Worm (Caenorhabditis elegans) whole organism, young adult: Measurements from ENCODE around the gene R07E5.15.
A peak's percentile ranks its signal among the peaks of the same experiment; 100 is the strongest.

Source experiments
- B0261.1 ChIP-seq: sonication (generic microtip); optimal IDR thresholded peaks from 2 replicates; lab custom pipeline; 2016; ENCODE audit warnings: mild to moderate bottlenecking, missing genetic modification characterization, moderate library complexity, missing compliant biosample characterization
- B0336.3 ChIP-seq: fragments of 200-800 bp; sonication (Bioruptor generic); IDR thresholded peaks from 2 replicates; pipeline ENCODE4 v1.3.6; 2022; ENCODE audit warnings: missing genetic modification characterization, missing compliant biosample characterization
- D2030.7 ChIP-seq: fragments of 200-800 bp; sonication (Bioruptor generic); IDR thresholded peaks from 2 replicates; pipeline ENCODE4 v1.3.6; 2022; ENCODE audit warnings: missing genetic modification reagents, missing genetic modification characterization, missing compliant biosample characterization
- F10E7.11 ChIP-seq: sonication (generic microtip); optimal IDR thresholded peaks from 2 replicates; lab custom pipeline; 2017; ENCODE audit warnings: mild to moderate bottlenecking, missing genetic modification characterization, moderate library complexity, missing compliant biosample characterization
- F33H1.4 ChIP-seq: fragments of 200-800 bp; sonication (Bioruptor generic); IDR thresholded peaks from 2 replicates; pipeline ENCODE4 v1.3.6; 2022; ENCODE audit warnings: missing genetic modification reagents, missing genetic modification characterization, missing compliant biosample characterization
- F52B5.7 ChIP-seq: sonication (generic microtip); optimal IDR thresholded peaks from 2 replicates; lab custom pipeline; 2016; ENCODE audit warnings: mild to moderate bottlenecking, missing genetic modification characterization, missing compliant biosample characterization
- F57C9.4 ChIP-seq: sonication (generic microtip); optimal IDR thresholded peaks from 2 replicates; lab custom pipeline; 2017; ENCODE audit warnings: mild to moderate bottlenecking, missing genetic modification characterization, missing compliant biosample characterization
- K12H6.12 ChIP-seq: fragments of 200-800 bp; sonication (Bioruptor generic); optimal IDR thresholded peaks from 2 replicates; lab custom pipeline; 2018; ENCODE audit warnings: mild to moderate bottlenecking, missing genetic modification characterization, missing compliant biosample characterization
- T26A5.8 ChIP-seq: sonication (generic microtip); optimal IDR thresholded peaks from 2 replicates; lab custom pipeline; 2016; ENCODE audit warnings: missing genetic modification characterization, missing compliant biosample characterization
- Y53G8AR.9 ChIP-seq: fragments of 200-800 bp; sonication (Bioruptor generic); conservative IDR thresholded peaks from 2 replicates; pipeline ENCODE4 v1.3.6; 2022; ENCODE audit warnings: missing genetic modification reagents, missing genetic modification characterization, missing compliant biosample characterization
- ama-1 ChIP-seq, 3 experiments: fragments of 150-350 bp in 1 of 3; sonication (generic microtip) in 2 of 3; optimal IDR thresholded peaks; 2 replicates each; lab custom pipeline; 2014 to 2018; ENCODE audit warnings: missing biosample characterization in 2 of 3, missing genetic modification characterization in 2 of 3, missing genetic modification reagents in 2 of 3
- athp-1 ChIP-seq: sonication (generic microtip); optimal IDR thresholded peaks from 2 replicates; lab custom pipeline; 2017; ENCODE audit warnings: mild to moderate bottlenecking, missing genetic modification characterization, missing compliant biosample characterization
- attf-5 ChIP-seq: fragments of 200-800 bp; sonication (Bioruptor generic); optimal IDR thresholded peaks from 2 replicates; lab custom pipeline; 2018; ENCODE audit warnings: mild to moderate bottlenecking, missing genetic modification characterization, missing compliant biosample characterization
- attf-6 ChIP-seq: fragments of 200-800 bp; sonication (Bioruptor generic); IDR thresholded peaks from 2 replicates; pipeline ENCODE4 v1.3.6; 2022; ENCODE audit warnings: missing genetic modification reagents, missing genetic modification characterization, missing compliant biosample characterization
- ccch-3 ChIP-seq: fragments of 200-800 bp; sonication (Bioruptor generic); optimal IDR thresholded peaks from 2 replicates; lab custom pipeline; 2018; ENCODE audit warnings: mild to moderate bottlenecking, missing genetic modification characterization, missing compliant biosample characterization
- cebp-1 ChIP-seq, 2 experiments: fragments of 200-800 bp in 1 of 2; sonication (Bioruptor generic) in 1 of 2; sonication (generic microtip) in 1 of 2; IDR thresholded peaks in 1 of 2; optimal IDR thresholded peaks in 1 of 2; 2 replicates each; pipeline versions ENCODE4 v1.3.6 to Lab custom; 2017 to 2022; ENCODE audit warnings: missing compliant biosample characterization in 2 of 2, missing genetic modification characterization in 2 of 2, mild to moderate bottlenecking in 1 of 2, missing genetic modification reagents in 1 of 2, moderate library complexity in 1 of 2
- ceh-79 ChIP-seq: sonication (generic microtip); optimal IDR thresholded peaks from 2 replicates; lab custom pipeline; 2017; ENCODE audit warnings: mild to moderate bottlenecking, missing genetic modification characterization, missing compliant biosample characterization
- die-1 ChIP-seq: sonication (generic microtip); optimal IDR thresholded peaks from 2 replicates; lab custom pipeline; 2016; ENCODE audit warnings: missing genotype, mild to moderate bottlenecking, missing genetic modification characterization, missing compliant biosample characterization
- dox-1 ChIP-seq: fragments of 200-800 bp; sonication (Bioruptor generic); IDR thresholded peaks from 2 replicates; pipeline ENCODE4 v1.3.6; 2022; ENCODE audit warnings: missing genetic modification reagents, missing genetic modification characterization, missing compliant biosample characterization
- dpff-1 ChIP-seq: sonication (generic microtip); optimal IDR thresholded peaks from 2 replicates; lab custom pipeline; 2017; ENCODE audit warnings: mild to moderate bottlenecking, missing genetic modification characterization, missing compliant biosample characterization
- egl-44 ChIP-seq: fragments of 200-800 bp; sonication (Bioruptor generic); IDR thresholded peaks from 2 replicates; pipeline ENCODE4 v1.3.6; 2022; ENCODE audit warnings: missing genetic modification reagents, missing genetic modification characterization, missing compliant biosample characterization
- fkh-3 ChIP-seq: sonication (generic microtip); optimal IDR thresholded peaks from 2 replicates; lab custom pipeline; 2016; ENCODE audit warnings: mild to moderate bottlenecking, missing genetic modification characterization, missing compliant biosample characterization
- him-1 ChIP-seq: sonication (generic microtip); optimal IDR thresholded peaks from 2 replicates; lab custom pipeline; 2016; ENCODE audit warnings: missing genotype, missing genetic modification reagents, missing genetic modification characterization, missing compliant biosample characterization
- hmg-1.2 ChIP-seq: fragments of 200-800 bp; sonication (Bioruptor generic); IDR thresholded peaks from 2 replicates; pipeline ENCODE4 v1.3.6; 2022; ENCODE audit warnings: missing genetic modification reagents, missing genetic modification characterization, missing compliant biosample characterization
- hrde-1 ChIP-seq: sonication (generic microtip); optimal IDR thresholded peaks from 2 replicates; lab custom pipeline; 2016; ENCODE audit warnings: missing genetic modification characterization, mild to moderate bottlenecking, missing compliant biosample characterization, moderate library complexity, missing genotype, missing genetic modification reagents, borderline replicate concordance
- lin-26 ChIP-seq: fragments of 200-800 bp; sonication (Bioruptor generic); IDR thresholded peaks from 2 replicates; pipeline ENCODE4 v1.3.6; 2022; ENCODE audit warnings: missing genetic modification reagents, missing genetic modification characterization, missing compliant biosample characterization
- lsl-1 ChIP-seq: fragments of 200-800 bp; sonication (Bioruptor generic); optimal IDR thresholded peaks from 2 replicates; lab custom pipeline; 2018; ENCODE audit warnings: mild to moderate bottlenecking, missing genetic modification characterization, moderate library complexity, missing compliant biosample characterization
- madf-6 ChIP-seq: fragments of 200-800 bp; sonication (Bioruptor generic); IDR thresholded peaks from 2 replicates; pipeline ENCODE4 v1.3.6; 2022; ENCODE audit warnings: missing genetic modification reagents, missing genetic modification characterization, missing compliant biosample characterization
- madf-8 ChIP-seq: fragments of 200-800 bp; sonication (Bioruptor generic); conservative IDR thresholded peaks from 2 replicates; pipeline ENCODE4 v1.3.6; 2022; ENCODE audit warnings: missing genetic modification reagents, missing genetic modification characterization, missing compliant biosample characterization
- mcd-1 ChIP-seq: fragments of 200-800 bp; sonication (Bioruptor generic); IDR thresholded peaks from 2 replicates; pipeline ENCODE4 v1.3.6; 2022; ENCODE audit warnings: missing genetic modification reagents, missing genetic modification characterization, missing compliant biosample characterization
- mes-4 ChIP-seq: sonication (generic microtip); optimal IDR thresholded peaks from 2 replicates; lab custom pipeline; 2016; ENCODE audit warnings: missing genotype, missing genetic modification characterization, missing compliant biosample characterization
- nfya-1 ChIP-seq: sonication (generic microtip); optimal IDR thresholded peaks from 2 replicates; lab custom pipeline; 2017; ENCODE audit warnings: antibody characterized with exemption, missing compliant biosample characterization, missing genetic modification characterization, borderline replicate concordance; ENCODE audit not compliant: insufficient read depth
- nfyb-1 ChIP-seq: fragments of 200-800 bp; sonication (Bioruptor generic); IDR thresholded peaks from 2 replicates; pipeline ENCODE4 v1.3.6; 2022; ENCODE audit warnings: missing genetic modification reagents, missing genetic modification characterization, missing compliant biosample characterization
- nhr-90 ChIP-seq: sonication (generic microtip); optimal IDR thresholded peaks from 2 replicates; lab custom pipeline; 2016; ENCODE audit warnings: missing genotype, mild to moderate bottlenecking, missing genetic modification characterization, missing compliant biosample characterization
- pha-4 ChIP-seq: fragments of 150-350 bp; sonication (generic microtip); optimal IDR thresholded peaks from 2 replicates; lab custom pipeline; 2014; ENCODE audit warnings: missing biosample characterization, missing genetic modification reagents, missing genetic modification characterization
- rcor-1 ChIP-seq: fragments of 200-800 bp; sonication (Bioruptor generic); IDR thresholded peaks from 2 replicates; pipeline ENCODE4 v1.3.6; 2022; ENCODE audit warnings: missing genetic modification reagents, missing genetic modification characterization, missing compliant biosample characterization
- repo-1 ChIP-seq: sonication (generic microtip); optimal IDR thresholded peaks from 2 replicates; lab custom pipeline; 2017; ENCODE audit warnings: mild to moderate bottlenecking, missing genetic modification characterization, missing compliant biosample characterization
- sea-2 ChIP-seq: fragments of 200-800 bp; sonication (Bioruptor generic); IDR thresholded peaks from 2 replicates; pipeline ENCODE4 v1.3.6; 2022; ENCODE audit warnings: missing genetic modification characterization, missing compliant biosample characterization
- tbp1 ChIP-seq: fragments of 200-800 bp; sonication (Bioruptor generic); optimal IDR thresholded peaks from 2 replicates; lab custom pipeline; 2018; ENCODE audit warnings: mild to moderate bottlenecking, missing genetic modification characterization, missing compliant biosample characterization
- unc-130 ChIP-seq: sonication (generic microtip); optimal IDR thresholded peaks from 2 replicates; lab custom pipeline; 2016; ENCODE audit warnings: missing genetic modification reagents, missing genetic modification characterization, missing compliant biosample characterization
- zim-3 ChIP-seq: sonication (generic microtip); optimal IDR thresholded peaks from 2 replicates; lab custom pipeline; 2017; ENCODE audit warnings: mild to moderate bottlenecking, missing genetic modification characterization, moderate library complexity, missing compliant biosample characterization
- ztf-18 ChIP-seq: sonication (generic microtip); optimal IDR thresholded peaks from 2 replicates; lab custom pipeline; 2016; ENCODE audit warnings: missing genotype, mild to moderate bottlenecking, missing genetic modification characterization, missing compliant biosample characterization
- ztf-28 ChIP-seq: fragments of 200-800 bp; sonication (Bioruptor generic); IDR thresholded peaks from 2 replicates; pipeline ENCODE4 v1.3.6; 2022; ENCODE audit warnings: missing genetic modification reagents, missing genetic modification characterization, missing compliant biosample characterization
- ztf-6 ChIP-seq: fragments of 200-800 bp; sonication (Bioruptor generic); IDR thresholded peaks from 2 replicates; pipeline ENCODE4 v1.3.6; 2022; ENCODE audit warnings: missing genetic modification reagents, missing genetic modification characterization, missing compliant biosample characterization

The R07E5.15 gene

ce11 chrIII:4359208-4359607 lies 42.0 kb upstream of the R07E5.15 start:
- TF ChIP-seq F10E7.11 (tag; lab: Kevin White, UChicago) (no peak), hrde-1 (tag; lab: Kevin White, UChicago) (no peak), cebp-1 (GFP tag; IDR thresholded peaks at IDR 0.05; lab: Robert Waterston, UW) (no peak), cebp-1 (tag; optimal IDR thresholded peaks at IDR 0.05; lab: Kevin White, UChicago) (no peak), pha-4 (tag; lab: Kevin White, UChicago) (no peak)
- TF ChIP-seq, all 124 proteins: peak for 0

ce11 chrIII:4359900-4360299 lies 41.3 kb upstream of the R07E5.15 start:
- TF ChIP-seq lin-26 (GFP tag; lab: Robert Waterston, UW) (no peak), F52B5.7 (no peak)
- TF ChIP-seq, all 124 proteins: peak for 0

ce11 chrIII:4362332-4362731 lies 38.9 kb upstream of the R07E5.15 start:
- TF ChIP-seq nhr-90 (tag; lab: Kevin White, UChicago) (peak; percentile 54), mcd-1 (GFP tag; lab: Robert Waterston, UW) (peak; percentile 18; the same call in 1 of the 2 replicates), ztf-18 (tag; lab: Kevin White, UChicago) (peak; percentile 22), ztf-28 (GFP tag; lab: Robert Waterston, UW) (no peak), madf-8 (GFP tag; lab: Robert Waterston, UW) (0 out of 2 replicates have a peak, but pooled peaks have one; percentile 19), sea-2 (GFP tag; lab: Robert Waterston, UW) (no peak), madf-6 (GFP tag; lab: Robert Waterston, UW) (0 out of 2 replicates have a peak, but pooled peaks have one; percentile 18), repo-1 (no peak), die-1 (peak; percentile 46), lsl-1 (peak; percentile 52), dpff-1 (tag; lab: Kevin White, UChicago) (no peak), D2030.7 (GFP tag; lab: Robert Waterston, UW) (peak; percentile 62), fkh-3 (no peak), B0261.1 (peak; percentile 67), Y53G8AR.9 (GFP tag; lab: Robert Waterston, UW) (no peak), F33H1.4 (GFP tag; lab: Robert Waterston, UW) (peak; percentile 24; the same call in 1 of the 2 replicates), zim-3 (no peak), F57C9.4 (tag; lab: Kevin White, UChicago) (no peak), nfya-1 (tag; lab: Kevin White, UChicago) (no peak), hmg-1.2 (GFP tag; lab: Robert Waterston, UW) (peak; percentile 30; the same call in 1 of the 2 replicates), egl-44 (GFP tag; lab: Robert Waterston, UW) (0 out of 2 replicates have a peak, but pooled peaks have one; percentile 35), pha-4 (tag; lab: Kevin White, UChicago) (no peak), ceh-79 (tag; lab: Kevin White, UChicago) (no peak), attf-5 (GFP tag; lab: Kevin White, UChicago) (no peak), ama-1 (optimal IDR thresholded peaks at IDR 0.05; lab: Kevin White, UChicago) (no peak), ama-1 (GFP tag; optimal IDR thresholded peaks at IDR 0.05; lab: Kevin White, UChicago) (peak; percentile 12 to 49), attf-6 (GFP tag; lab: Robert Waterston, UW) (no peak), rcor-1 (GFP tag; lab: Robert Waterston, UW) (0 out of 2 replicates have a peak, but pooled peaks have one; percentile 7), mes-4 (no peak), ccch-3 (GFP tag; lab: Kevin White, UChicago) (no peak), lin-26 (GFP tag; lab: Robert Waterston, UW) (peak; percentile 78), B0336.3 (GFP tag; lab: Robert Waterston, UW) (no peak), ztf-6 (0 out of 2 replicates have a peak, but pooled peaks have one; percentile 29), T26A5.8 (tag; lab: Kevin White, UChicago) (no peak), dox-1 (GFP tag; lab: Robert Waterston, UW) (peak; percentile 50; the same call in 1 of the 2 replicates), unc-130 (peak; percentile 8), him-1 (peak; percentile 73), athp-1 (tag; lab: Kevin White, UChicago) (peak; percentile 10), tbp1 (GFP tag; lab: Kevin White, UChicago) (peak; percentile 90), nfyb-1 (0 out of 2 replicates have a peak, but pooled peaks have one; percentile 22), K12H6.12 (tag; lab: Kevin White, UChicago) (no peak)
